Worm (Caenorhabditis elegans) whole organism, early embryonic: ENCODE data around the gene H04M03.3.

Experiments
- B0310.2 ChIP-seq: sonication (generic microtip); optimal IDR thresholded peaks from 2 replicates; lab custom pipeline; 2016; ENCODE audit warnings: mild to moderate bottlenecking, missing genetic modification characterization, missing compliant biosample characterization
- F13C5.2 ChIP-seq: sonication (generic microtip); optimal IDR thresholded peaks from 2 replicates; lab custom pipeline; 2017; ENCODE audit warnings: mild to moderate bottlenecking, missing genetic modification characterization, inconsistent platforms, missing compliant biosample characterization
- aly-1 ChIP-seq: sonication (generic microtip); optimal IDR thresholded peaks from 2 replicates; lab custom pipeline; 2016; ENCODE audit warnings: missing genetic modification characterization, missing compliant biosample characterization
- ama-1 ChIP-seq: fragments of 150-350 bp; optimal IDR thresholded peaks from 2 replicates; lab custom pipeline; 2014
- ceh-13 ChIP-seq: fragments of 200-800 bp; sonication (Bioruptor generic); optimal IDR thresholded peaks from 2 replicates; lab custom pipeline; 2018; ENCODE audit warnings: mild to moderate bottlenecking, missing genetic modification characterization, missing compliant biosample characterization
- ceh-36 ChIP-seq: sonication (generic microtip); optimal IDR thresholded peaks from 2 replicates; lab custom pipeline; 2016; ENCODE audit warnings: missing genetic modification characterization, inconsistent platforms, missing compliant biosample characterization
- ets-7 ChIP-seq: sonication (generic microtip); optimal IDR thresholded peaks from 2 replicates; lab custom pipeline; 2016; ENCODE audit warnings: missing genotype, missing genetic modification characterization, missing compliant biosample characterization
- flt-1 ChIP-seq: fragments of 200-800 bp; sonication (Bioruptor generic); IDR thresholded peaks from 2 replicates; pipeline ENCODE4 v1.3.6; 2022; ENCODE audit warnings: missing genetic modification characterization, missing compliant biosample characterization
- hmbx-1 ChIP-seq: sonication (generic microtip); optimal IDR thresholded peaks from 2 replicates; lab custom pipeline; 2016; ENCODE audit warnings: mild to moderate bottlenecking, missing genetic modification characterization, missing compliant biosample characterization
- hmg-4 ChIP-seq: fragments of 200-800 bp; sonication (Bioruptor generic); optimal IDR thresholded peaks from 2 replicates; lab custom pipeline; 2018; ENCODE audit warnings: mild to moderate bottlenecking, missing genetic modification characterization, missing compliant biosample characterization
- hnd-1 ChIP-seq: sonication (generic microtip); optimal IDR thresholded peaks from 2 replicates; lab custom pipeline; 2016; ENCODE audit warnings: missing genetic modification characterization, missing compliant biosample characterization
- pes-1 ChIP-seq: fragments of 200-800 bp; sonication (Bioruptor generic); IDR thresholded peaks from 2 replicates; pipeline ENCODE4 v1.3.6; 2022; ENCODE audit warnings: missing genetic modification reagents, missing genetic modification characterization, missing compliant biosample characterization
- scrt-1 ChIP-seq: fragments of 200-800 bp; sonication (Bioruptor generic); IDR thresholded peaks from 2 replicates; pipeline ENCODE4 v1.3.6; 2022; ENCODE audit warnings: missing genetic modification characterization, missing compliant biosample characterization
- sea-1 ChIP-seq: fragments of 200-800 bp; sonication (Bioruptor generic); conservative IDR thresholded peaks from 2 replicates; pipeline ENCODE4 v1.3.6; 2022; ENCODE audit warnings: missing genetic modification characterization, missing compliant biosample characterization
- tbx-11 ChIP-seq: fragments of 200-800 bp; sonication (Bioruptor generic); IDR thresholded peaks from 2 replicates; pipeline ENCODE4 v1.3.6; 2022; ENCODE audit warnings: missing genetic modification characterization, missing compliant biosample characterization
- tbx-37 ChIP-seq: fragments of 200-800 bp; sonication (Bioruptor generic); conservative IDR thresholded peaks from 2 replicates; pipeline ENCODE4 v1.3.6; 2022; ENCODE audit warnings: missing genetic modification reagents, missing genetic modification characterization, missing compliant biosample characterization
- tra-4 ChIP-seq: sonication (generic microtip); optimal IDR thresholded peaks from 2 replicates; lab custom pipeline; 2017; ENCODE audit warnings: missing genetic modification characterization, missing compliant biosample characterization

H04M03.3 gene

ce11 chrIV:5877246-5877645, 14.1 kb upstream of the H04M03.3 start, which contains the start of gene srv-21:
srv-21 (minus strand) TSS chrIV:5877346.
- TF ChIP-seq tbx-11 (GFP tag; lab: Robert Waterston, UW) (no peak), F13C5.2 (no peak), aly-1 (tag; lab: Kevin White, UChicago) (no peak), tra-4 (tag; lab: Kevin White, UChicago) (no peak), hnd-1 (tag; lab: Kevin White, UChicago) (no peak), ama-1 (lab: Kevin White, UChicago) (no peak), scrt-1 (GFP tag; lab: Robert Waterston, UW) (no peak), ets-7 (no peak), pes-1 (GFP tag; lab: Robert Waterston, UW) (no peak), tbx-37 (GFP tag; lab: Robert Waterston, UW) (no peak)

ce11 chrIV:5879853-5880252, 11.5 kb upstream of the H04M03.3 start, which contains the start of gene srv-22:
srv-22 (minus strand) TSS chrIV:5879953.
- TF ChIP-seq tbx-37 (GFP tag; lab: Robert Waterston, UW) (no peak), tbx-11 (GFP tag; lab: Robert Waterston, UW) (no peak), ama-1 (lab: Kevin White, UChicago) (no peak)

- no peak for TF ChIP-seq ama-1 (lab: Kevin White, UChicago)
- TF ChIP-seq B0310.2 (tag; lab: Kevin White, UChicago), result no peak
- TF ChIP-seq scrt-1 (GFP tag; lab: Robert Waterston, UW), result no peak
- no peak for TF ChIP-seq hnd-1 (tag; lab: Kevin White, UChicago)
- TF ChIP-seq aly-1 (tag; lab: Kevin White, UChicago), result no peak
- no peak for TF ChIP-seq F13C5.2
- no peak for TF ChIP-seq ets-7
- no peak for TF ChIP-seq tra-4 (tag; lab: Kevin White, UChicago)
- TF ChIP-seq hmbx-1 (tag; lab: Kevin White, UChicago), result no peak
- TF ChIP-seq tbx-37 (GFP tag; lab: Robert Waterston, UW), result no peak
- TF ChIP-seq tbx-11 (GFP tag; lab: Robert Waterston, UW), result no peak
- no peak for TF ChIP-seq ceh-13
- TF ChIP-seq hmg-4 (GFP tag; lab: Kevin White, UChicago), result no peak
- no peak for TF ChIP-seq ceh-36 (tag; lab: Kevin White, UChicago)
- no peak for TF ChIP-seq sea-1 (GFP tag; lab: Robert Waterston, UW)
- TF ChIP-seq pes-1 (GFP tag; lab: Robert Waterston, UW), result no peak
- TF ChIP-seq flt-1 (GFP tag; lab: Robert Waterston, UW), result no peak
These were observed 6.9 kb upstream of the H04M03.3 start, which contains the start of gene H04M03.11 for ce11 chrIV:5884500-5884899. H04M03.11 (minus strand) TSS chrIV:5884600.

ce11 chrIV:5885180-5885887, 6.0 kb upstream of the H04M03.3 start, which contains the start of gene glf-1:
glf-1 (plus strand) TSS chrIV:5885835.
- TF ChIP-seq ceh-13 (no peak), tbx-11 (GFP tag; lab: Robert Waterston, UW) (no peak), flt-1 (GFP tag; lab: Robert Waterston, UW) (no peak), hmg-4 (GFP tag; lab: Kevin White, UChicago) (no peak), ama-1 (lab: Kevin White, UChicago) (no peak), tbx-37 (GFP tag; lab: Robert Waterston, UW) (no peak), hmbx-1 (tag; lab: Kevin White, UChicago) (no peak), B0310.2 (tag; lab: Kevin White, UChicago) (no peak), F13C5.2 (no peak), tra-4 (tag; lab: Kevin White, UChicago) (no peak), ets-7 (no peak), scrt-1 (GFP tag; lab: Robert Waterston, UW) (no peak), aly-1 (tag; lab: Kevin White, UChicago) (no peak), pes-1 (GFP tag; lab: Robert Waterston, UW) (no peak), hnd-1 (tag; lab: Kevin White, UChicago) (no peak), ceh-36 (tag; lab: Kevin White, UChicago) (no peak), sea-1 (GFP tag; lab: Robert Waterston, UW) (no peak)

ce11 chrIV:5886605-5887004, 4.8 kb upstream of the H04M03.3 start:
- TF ChIP-seq pes-1 (GFP tag; lab: Robert Waterston, UW), result no peak
- no peak for TF ChIP-seq hnd-1 (tag; lab: Kevin White, UChicago)
- no peak for TF ChIP-seq ceh-36 (tag; lab: Kevin White, UChicago)
- no peak for TF ChIP-seq ets-7
- TF ChIP-seq tbx-37 (GFP tag; lab: Robert Waterston, UW), result no peak
- no peak for TF ChIP-seq tbx-11 (GFP tag; lab: Robert Waterston, UW)
- TF ChIP-seq ceh-13, result no peak
- TF ChIP-seq flt-1 (GFP tag; lab: Robert Waterston, UW), result no peak
- TF ChIP-seq B0310.2 (tag; lab: Kevin White, UChicago), result no peak
- no peak for TF ChIP-seq scrt-1 (GFP tag; lab: Robert Waterston, UW)
- TF ChIP-seq hmbx-1 (tag; lab: Kevin White, UChicago), result no peak
- no peak for TF ChIP-seq hmg-4 (GFP tag; lab: Kevin White, UChicago)
- TF ChIP-seq F13C5.2, result no peak

- no peak for TF ChIP-seq hnd-1 (tag; lab: Kevin White, UChicago)
- no peak for TF ChIP-seq B0310.2 (tag; lab: Kevin White, UChicago)
- TF ChIP-seq tbx-37 (GFP tag; lab: Robert Waterston, UW), result no peak
- no peak for TF ChIP-seq flt-1 (GFP tag; lab: Robert Waterston, UW)
- no peak for TF ChIP-seq sea-1 (GFP tag; lab: Robert Waterston, UW)
These were observed 3.8 kb downstream of the H04M03.3 start, which contains the start of gene nspb-6 for ce11 chrIV:5895190-5895589. nspb-6 (plus strand) TSS chrIV:5895490.

- TF ChIP-seq scrt-1 (GFP tag; lab: Robert Waterston, UW) (no peak), ceh-36 (tag; lab: Kevin White, UChicago) (no peak), hmbx-1 (tag; lab: Kevin White, UChicago) (no peak), ceh-13 (no peak), flt-1 (GFP tag; lab: Robert Waterston, UW) (no peak), pes-1 (GFP tag; lab: Robert Waterston, UW) (no peak)
These were observed 5.0 kb downstream of the H04M03.3 start, which contains the start of gene pck-3 for ce11 chrIV:5896341-5896740. pck-3 (plus strand) TSS chrIV:5896641.
